Worm (Caenorhabditis elegans): Measurements from ENCODE around the gene egl-1.

egl-1 gene

ce11 chrV:14456626-14457025 lies 24.5 kb upstream of the egl-1 start, which contains the start of gene bmk-1:
Gene bmk-1, minus strand, starts transcription at chrV:14456984.
- TF ChIP-seq hnd-1 (tag; optimal IDR thresholded peaks at IDR 0.05), result no peak
- TF ChIP-seq pes-1 (GFP tag; IDR thresholded peaks at IDR 0.05), result no peak
- no peak for TF ChIP-seq tra-4 (tag; optimal IDR thresholded peaks at IDR 0.05)
- no peak for TF ChIP-seq tbx-37 (GFP tag; conservative IDR thresholded peaks at IDR 0.05)
- no peak for TF ChIP-seq ets-7 (tag; optimal IDR thresholded peaks at IDR 0.05)
- TF ChIP-seq ceh-36 (tag; optimal IDR thresholded peaks at IDR 0.05), result no peak
- no peak for TF ChIP-seq tbx-11 (GFP tag; IDR thresholded peaks at IDR 0.05)
- TF ChIP-seq hmbx-1 (tag; optimal IDR thresholded peaks at IDR 0.05), result no peak
- no peak for TF ChIP-seq hmg-4 (GFP tag; optimal IDR thresholded peaks at IDR 0.05)
- TF ChIP-seq sea-1 (GFP tag; conservative IDR thresholded peaks at IDR 0.05), result no peak
- TF ChIP-seq ama-1 (optimal IDR thresholded peaks at IDR 0.05), result no peak
- no peak for TF ChIP-seq flt-1 (GFP tag; IDR thresholded peaks at IDR 0.05)
- no peak for TF ChIP-seq scrt-1 (GFP tag; IDR thresholded peaks at IDR 0.05)
- no peak for TF ChIP-seq ceh-13 (GFP tag; optimal IDR thresholded peaks at IDR 0.05)
- TF ChIP-seq F13C5.2 (tag; optimal IDR thresholded peaks at IDR 0.05), result no peak
- no peak for TF ChIP-seq aly-1 (tag; optimal IDR thresholded peaks at IDR 0.05)

DNA sequence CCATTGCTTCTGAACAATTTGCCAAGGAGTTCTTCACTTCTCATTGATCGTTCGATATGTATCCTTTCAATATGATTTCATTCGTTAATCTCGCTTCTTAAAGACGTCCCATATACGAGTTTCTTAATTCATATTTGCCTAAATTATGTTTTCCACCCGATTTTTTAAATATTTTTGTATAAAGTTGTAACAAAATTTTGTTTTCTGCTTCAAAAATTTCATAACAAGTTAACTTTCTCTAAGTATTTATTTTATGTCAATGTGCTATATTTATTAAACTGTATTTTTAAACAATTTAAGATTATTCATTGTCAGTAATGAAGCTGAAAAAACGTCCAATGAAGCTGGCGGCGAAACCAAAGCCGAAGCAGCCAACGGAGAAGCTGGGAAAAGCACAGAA lies 17.2 kb upstream of the egl-1 start, which contains the start of gene F23B12.7:
TSS of gene F23B12.7 (plus strand) at position 301 of the 400 bp plus-strand sequence.
- TF ChIP-seq ets-7 (tag; optimal IDR thresholded peaks at IDR 0.05), result no peak
- TF ChIP-seq B0310.2 (tag; optimal IDR thresholded peaks at IDR 0.05), result no peak
- no peak for TF ChIP-seq flt-1 (GFP tag; IDR thresholded peaks at IDR 0.05)
- no peak for TF ChIP-seq aly-1 (tag; optimal IDR thresholded peaks at IDR 0.05)
- TF ChIP-seq ceh-36 (tag; optimal IDR thresholded peaks at IDR 0.05), result no peak
- no peak for TF ChIP-seq ceh-13 (GFP tag; optimal IDR thresholded peaks at IDR 0.05)
- TF ChIP-seq hmbx-1 (tag; optimal IDR thresholded peaks at IDR 0.05), result no peak
- no peak for TF ChIP-seq hmg-4 (GFP tag; optimal IDR thresholded peaks at IDR 0.05)
- no peak for TF ChIP-seq pes-1 (GFP tag; IDR thresholded peaks at IDR 0.05)

ce11 chrV:14448669-14449068 lies 16.5 kb upstream of the egl-1 start:
- TF ChIP-seq pes-1 (GFP tag; IDR thresholded peaks at IDR 0.05), result no peak
- no peak for TF ChIP-seq F13C5.2 (tag; optimal IDR thresholded peaks at IDR 0.05)
- TF ChIP-seq hnd-1 (tag; optimal IDR thresholded peaks at IDR 0.05), result no peak
- TF ChIP-seq hmbx-1 (tag; optimal IDR thresholded peaks at IDR 0.05), result no peak
- TF ChIP-seq tra-4 (tag; optimal IDR thresholded peaks at IDR 0.05), result no peak
- TF ChIP-seq ceh-13 (GFP tag; optimal IDR thresholded peaks at IDR 0.05), result no peak
- no peak for TF ChIP-seq sea-1 (GFP tag; conservative IDR thresholded peaks at IDR 0.05)

- no peak for TF ChIP-seq sea-1 (GFP tag; conservative IDR thresholded peaks at IDR 0.05)
- no peak for TF ChIP-seq ets-7 (tag; optimal IDR thresholded peaks at IDR 0.05)
- TF ChIP-seq F13C5.2 (tag; optimal IDR thresholded peaks at IDR 0.05), result no peak
- TF ChIP-seq hmg-4 (GFP tag; optimal IDR thresholded peaks at IDR 0.05), result no peak
- TF ChIP-seq ceh-13 (GFP tag; optimal IDR thresholded peaks at IDR 0.05), result no peak
- TF ChIP-seq hmbx-1 (tag; optimal IDR thresholded peaks at IDR 0.05), result no peak
These were observed 15.1 kb upstream of the egl-1 start, which contains the start of the genes dlat-1 and fntb-1 for ce11 chrV:14447240-14447763. Gene dlat-1, minus strand, starts transcription at chrV:14447290. Gene fntb-1, plus strand, starts transcription at chrV:14447651.

- no peak for TF ChIP-seq scrt-1 (GFP tag; IDR thresholded peaks at IDR 0.05)
- no peak for TF ChIP-seq hmg-4 (GFP tag; optimal IDR thresholded peaks at IDR 0.05)
- TF ChIP-seq tbx-11 (GFP tag; IDR thresholded peaks at IDR 0.05), result no peak
- TF ChIP-seq F13C5.2 (tag; optimal IDR thresholded peaks at IDR 0.05), result no peak
- no peak for TF ChIP-seq ets-7 (tag; optimal IDR thresholded peaks at IDR 0.05)
- no peak for TF ChIP-seq flt-1 (GFP tag; IDR thresholded peaks at IDR 0.05)
- no peak for TF ChIP-seq ceh-36 (tag; optimal IDR thresholded peaks at IDR 0.05)
- no peak for TF ChIP-seq pes-1 (GFP tag; IDR thresholded peaks at IDR 0.05)
- no peak for TF ChIP-seq aly-1 (tag; optimal IDR thresholded peaks at IDR 0.05)
- no peak for TF ChIP-seq tra-4 (tag; optimal IDR thresholded peaks at IDR 0.05)
- TF ChIP-seq hnd-1 (tag; optimal IDR thresholded peaks at IDR 0.05), result no peak
- TF ChIP-seq tbx-37 (GFP tag; conservative IDR thresholded peaks at IDR 0.05), result no peak
- no peak for TF ChIP-seq hmbx-1 (tag; optimal IDR thresholded peaks at IDR 0.05)
- no peak for TF ChIP-seq ceh-13 (GFP tag; optimal IDR thresholded peaks at IDR 0.05)
These were observed 14.3 kb upstream of the egl-1 start for ce11 chrV:14446453-14446852.

DNA sequence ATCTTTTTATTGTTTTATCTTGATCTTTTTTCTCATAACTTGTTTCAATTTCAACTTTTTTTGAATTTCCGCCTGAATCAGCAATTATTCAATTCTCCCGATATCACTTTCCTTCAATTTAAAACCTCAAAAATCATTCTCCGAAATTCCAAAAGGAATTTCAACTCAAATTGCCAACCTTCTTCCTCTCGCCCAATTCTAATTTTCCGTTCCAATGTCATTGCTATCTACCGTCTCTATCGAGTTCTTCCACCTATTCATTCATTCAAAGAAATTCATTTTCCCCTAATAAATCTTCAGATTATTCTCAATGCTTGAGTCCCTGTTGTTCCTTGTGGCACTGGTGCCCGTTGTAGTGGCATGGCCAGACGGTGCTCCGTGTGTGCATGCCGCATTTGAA lies 8.7 kb upstream of the egl-1 start, which contains the start of gene F23B12.4:
TSS of gene F23B12.4 (plus strand) at position 301 of the 400 bp plus-strand sequence.
- TF ChIP-seq ceh-36 (tag; optimal IDR thresholded peaks at IDR 0.05) (no peak), pes-1 (GFP tag; IDR thresholded peaks at IDR 0.05) (no peak), F13C5.2 (tag; optimal IDR thresholded peaks at IDR 0.05) (no peak), sea-1 (GFP tag; conservative IDR thresholded peaks at IDR 0.05) (no peak), ama-1 (optimal IDR thresholded peaks at IDR 0.05) (no peak), hmg-4 (GFP tag; optimal IDR thresholded peaks at IDR 0.05) (no peak), flt-1 (GFP tag; IDR thresholded peaks at IDR 0.05) (no peak), B0310.2 (tag; optimal IDR thresholded peaks at IDR 0.05) (no peak), aly-1 (tag; optimal IDR thresholded peaks at IDR 0.05) (no peak), hnd-1 (tag; optimal IDR thresholded peaks at IDR 0.05) (no peak), hmbx-1 (tag; optimal IDR thresholded peaks at IDR 0.05) (no peak), tbx-37 (GFP tag; conservative IDR thresholded peaks at IDR 0.05) (no peak), scrt-1 (GFP tag; IDR thresholded peaks at IDR 0.05) (no peak), ceh-13 (GFP tag; optimal IDR thresholded peaks at IDR 0.05) (no peak), ets-7 (tag; optimal IDR thresholded peaks at IDR 0.05) (no peak), tra-4 (tag; optimal IDR thresholded peaks at IDR 0.05) (no peak), tbx-11 (GFP tag; IDR thresholded peaks at IDR 0.05) (no peak)

DNA sequence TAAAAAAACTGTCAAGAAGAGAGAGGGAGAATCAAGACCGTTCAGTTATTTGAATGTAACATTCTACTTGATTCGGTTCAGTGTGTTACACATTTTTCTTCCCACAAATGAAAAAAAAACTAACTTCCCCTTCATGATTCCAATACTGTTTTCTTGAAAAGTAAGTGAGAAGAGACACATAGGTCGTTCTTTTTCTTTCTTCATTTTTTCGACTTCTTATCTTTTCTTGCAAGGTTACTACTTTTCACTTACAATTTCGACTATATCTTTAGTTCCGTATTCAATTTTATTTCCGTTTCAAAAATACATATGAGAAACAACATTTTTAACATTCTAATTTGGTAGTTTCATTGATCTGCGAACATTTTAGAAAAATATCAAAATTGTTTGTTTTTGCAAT lies 7.1 kb upstream of the egl-1 start:
- TF ChIP-seq sea-1 (GFP tag; conservative IDR thresholded peaks at IDR 0.05), result no peak
- no peak for TF ChIP-seq tbx-11 (GFP tag; IDR thresholded peaks at IDR 0.05)
- no peak for TF ChIP-seq ceh-36 (tag; optimal IDR thresholded peaks at IDR 0.05)
- no peak for TF ChIP-seq scrt-1 (GFP tag; IDR thresholded peaks at IDR 0.05)
- TF ChIP-seq tra-4 (tag; optimal IDR thresholded peaks at IDR 0.05), result no peak
- TF ChIP-seq hmg-4 (GFP tag; optimal IDR thresholded peaks at IDR 0.05), result no peak
- no peak for TF ChIP-seq aly-1 (tag; optimal IDR thresholded peaks at IDR 0.05)
- TF ChIP-seq hnd-1 (tag; optimal IDR thresholded peaks at IDR 0.05), result no peak
- no peak for TF ChIP-seq hmbx-1 (tag; optimal IDR thresholded peaks at IDR 0.05)
- TF ChIP-seq pes-1 (GFP tag; IDR thresholded peaks at IDR 0.05), result no peak
- no peak for TF ChIP-seq F13C5.2 (tag; optimal IDR thresholded peaks at IDR 0.05)
- no peak for TF ChIP-seq ceh-13 (GFP tag; optimal IDR thresholded peaks at IDR 0.05)
- no peak for TF ChIP-seq ama-1 (optimal IDR thresholded peaks at IDR 0.05)
- no peak for TF ChIP-seq ets-7 (tag; optimal IDR thresholded peaks at IDR 0.05)
- TF ChIP-seq flt-1 (GFP tag; IDR thresholded peaks at IDR 0.05), result no peak
- no peak for TF ChIP-seq B0310.2 (tag; optimal IDR thresholded peaks at IDR 0.05)
- TF ChIP-seq tbx-37 (GFP tag; conservative IDR thresholded peaks at IDR 0.05), result no peak
